Worm (Caenorhabditis elegans): ENCODE data around the gene H20E11.2.

The H20E11.2 gene

ce11 chrIV:6832194-6832593 is 4.6 kb downstream of the H20E11.2 start:
- TF ChIP-seq hmbx-1 (tag; optimal IDR thresholded peaks at IDR 0.05) = no peak
- TF ChIP-seq F13C5.2 (tag; optimal IDR thresholded peaks at IDR 0.05) = no peak
- no peak for TF ChIP-seq ceh-13 (GFP tag; optimal IDR thresholded peaks at IDR 0.05)
- TF ChIP-seq hnd-1 (tag; optimal IDR thresholded peaks at IDR 0.05) = no peak
- no peak for TF ChIP-seq tbx-11 (GFP tag; IDR thresholded peaks at IDR 0.05)

- no peak for TF ChIP-seq ama-1 (optimal IDR thresholded peaks at IDR 0.05)
- no peak for TF ChIP-seq aly-1 (tag; optimal IDR thresholded peaks at IDR 0.05)
- TF ChIP-seq tbx-37 (GFP tag; conservative IDR thresholded peaks at IDR 0.05) = no peak
- TF ChIP-seq tra-4 (tag; optimal IDR thresholded peaks at IDR 0.05) = no peak
- TF ChIP-seq tbx-11 (GFP tag; IDR thresholded peaks at IDR 0.05) = no peak
Observed at ce11 chrIV:6833617-6834016, 6.0 kb downstream of the H20E11.2 start.

ce11 chrIV:6834705-6835104 is 7.1 kb downstream of the H20E11.2 start:
- TF ChIP-seq ceh-13 (GFP tag; optimal IDR thresholded peaks at IDR 0.05) (no peak), ets-7 (tag; optimal IDR thresholded peaks at IDR 0.05) (no peak), F13C5.2 (tag; optimal IDR thresholded peaks at IDR 0.05) (no peak), tbx-37 (GFP tag; conservative IDR thresholded peaks at IDR 0.05) (no peak), hnd-1 (tag; optimal IDR thresholded peaks at IDR 0.05) (no peak), hmbx-1 (tag; optimal IDR thresholded peaks at IDR 0.05) (no peak), flt-1 (GFP tag; IDR thresholded peaks at IDR 0.05) (no peak)

ce11 chrIV:6836769-6837168 is 9.2 kb downstream of the H20E11.2 start:
- no peak for TF ChIP-seq ceh-36 (tag; optimal IDR thresholded peaks at IDR 0.05)
- no peak for TF ChIP-seq ceh-13 (GFP tag; optimal IDR thresholded peaks at IDR 0.05)

- no peak for TF ChIP-seq flt-1 (GFP tag; IDR thresholded peaks at IDR 0.05)
Observed at ce11 chrIV:6839091-6839522, 11.5 kb downstream of the H20E11.2 start.

ce11 chrIV:6841562-6842282 is 14.1 kb downstream of the H20E11.2 start:
- no peak for TF ChIP-seq ama-1 (optimal IDR thresholded peaks at IDR 0.05)
- TF ChIP-seq scrt-1 (GFP tag; IDR thresholded peaks at IDR 0.05) = no peak
- TF ChIP-seq flt-1 (GFP tag; IDR thresholded peaks at IDR 0.05) = no peak
- no peak for TF ChIP-seq hnd-1 (tag; optimal IDR thresholded peaks at IDR 0.05)
- TF ChIP-seq sea-1 (GFP tag; conservative IDR thresholded peaks at IDR 0.05) = no peak
- no peak for TF ChIP-seq F13C5.2 (tag; optimal IDR thresholded peaks at IDR 0.05)
- TF ChIP-seq tbx-11 (GFP tag; IDR thresholded peaks at IDR 0.05) = no peak
- no peak for TF ChIP-seq hmg-4 (GFP tag; optimal IDR thresholded peaks at IDR 0.05)
- TF ChIP-seq tra-4 (tag; optimal IDR thresholded peaks at IDR 0.05) = no peak
- TF ChIP-seq hmbx-1 (tag; optimal IDR thresholded peaks at IDR 0.05) = no peak
- no peak for TF ChIP-seq tbx-37 (GFP tag; conservative IDR thresholded peaks at IDR 0.05)
- TF ChIP-seq aly-1 (tag; optimal IDR thresholded peaks at IDR 0.05) = no peak
- no peak for TF ChIP-seq pes-1 (GFP tag; IDR thresholded peaks at IDR 0.05)
- no peak for TF ChIP-seq ets-7 (tag; optimal IDR thresholded peaks at IDR 0.05)
- no peak for TF ChIP-seq B0310.2 (tag; optimal IDR thresholded peaks at IDR 0.05)
- no peak for TF ChIP-seq ceh-13 (GFP tag; optimal IDR thresholded peaks at IDR 0.05)
- TF ChIP-seq ceh-36 (tag; optimal IDR thresholded peaks at IDR 0.05) = no peak

- TF ChIP-seq hmg-4 (GFP tag; optimal IDR thresholded peaks at IDR 0.05) (no peak), B0310.2 (tag; optimal IDR thresholded peaks at IDR 0.05) (no peak)
Observed at ce11 chrIV:6842470-6843008, 15.0 kb downstream of the H20E11.2 start, which contains the start of gene lip-1. TSS of gene lip-1 (plus strand) at chrIV:6842958.

ce11 chrIV:6852727-6853126 is 25.1 kb downstream of the H20E11.2 start:
- TF ChIP-seq F13C5.2 (tag; optimal IDR thresholded peaks at IDR 0.05) = no peak
- TF ChIP-seq hnd-1 (tag; optimal IDR thresholded peaks at IDR 0.05) = no peak
- no peak for TF ChIP-seq B0310.2 (tag; optimal IDR thresholded peaks at IDR 0.05)
- no peak for TF ChIP-seq ets-7 (tag; optimal IDR thresholded peaks at IDR 0.05)
- TF ChIP-seq pes-1 (GFP tag; IDR thresholded peaks at IDR 0.05) = no peak
- no peak for TF ChIP-seq ceh-13 (GFP tag; optimal IDR thresholded peaks at IDR 0.05)
- no peak for TF ChIP-seq sea-1 (GFP tag; conservative IDR thresholded peaks at IDR 0.05)
- no peak for TF ChIP-seq ama-1 (optimal IDR thresholded peaks at IDR 0.05)
- no peak for TF ChIP-seq ceh-36 (tag; optimal IDR thresholded peaks at IDR 0.05)
- no peak for TF ChIP-seq tbx-37 (GFP tag; conservative IDR thresholded peaks at IDR 0.05)
- TF ChIP-seq hmg-4 (GFP tag; optimal IDR thresholded peaks at IDR 0.05) = no peak
- TF ChIP-seq tra-4 (tag; optimal IDR thresholded peaks at IDR 0.05) = no peak

- TF ChIP-seq hnd-1 (tag; optimal IDR thresholded peaks at IDR 0.05) (no peak), scrt-1 (GFP tag; IDR thresholded peaks at IDR 0.05) (no peak), tbx-11 (GFP tag; IDR thresholded peaks at IDR 0.05) (no peak), sea-1 (GFP tag; conservative IDR thresholded peaks at IDR 0.05) (no peak), F13C5.2 (tag; optimal IDR thresholded peaks at IDR 0.05) (no peak), hmbx-1 (tag; optimal IDR thresholded peaks at IDR 0.05) (no peak), flt-1 (GFP tag; IDR thresholded peaks at IDR 0.05) (no peak), B0310.2 (tag; optimal IDR thresholded peaks at IDR 0.05) (no peak), tbx-37 (GFP tag; conservative IDR thresholded peaks at IDR 0.05) (no peak), pes-1 (GFP tag; IDR thresholded peaks at IDR 0.05) (no peak), hmg-4 (GFP tag; optimal IDR thresholded peaks at IDR 0.05) (no peak), tra-4 (tag; optimal IDR thresholded peaks at IDR 0.05) (no peak), ama-1 (optimal IDR thresholded peaks at IDR 0.05) (no peak), aly-1 (tag; optimal IDR thresholded peaks at IDR 0.05) (no peak), ceh-13 (GFP tag; optimal IDR thresholded peaks at IDR 0.05) (no peak), ceh-36 (tag; optimal IDR thresholded peaks at IDR 0.05) (no peak), ets-7 (tag; optimal IDR thresholded peaks at IDR 0.05) (no peak)
Observed at ce11 chrIV:6859270-6859669, 31.7 kb downstream of the H20E11.2 start, which contains the start of gene R13H7.2. TSS of gene R13H7.2 (minus strand) at chrIV:6859370.
